Worm (Caenorhabditis elegans) whole organism, L3 larva: Measurements from ENCODE around the gene F48B9.3.

ENCODE experiments used
- elt-1 ChIP-seq: fragments of 150-350 bp; optimal IDR thresholded peaks from 2 replicates; lab custom pipeline; 2014; ENCODE audit warnings: missing biosample characterization, missing genetic modification characterization
- lin-39 ChIP-seq: fragments of 150-350 bp; optimal IDR thresholded peaks from 2 replicates; lab custom pipeline; 2018; ENCODE audit warnings: missing biosample characterization, missing genetic modification reagents, missing genetic modification characterization

- TF ChIP-seq lin-39 (tag; lab: Kevin White, UChicago) (no peak), elt-1 (tag; lab: Kevin White, UChicago) (no peak)
These were observed 45.9 kb downstream of the F48B9.3 start, which contains the start of gene peb-1 for ce11 chrX:2210751-2211150.
